Worm (Caenorhabditis elegans): ENCODE measurements around the gene srt-70.

srt-70 gene

DNA sequence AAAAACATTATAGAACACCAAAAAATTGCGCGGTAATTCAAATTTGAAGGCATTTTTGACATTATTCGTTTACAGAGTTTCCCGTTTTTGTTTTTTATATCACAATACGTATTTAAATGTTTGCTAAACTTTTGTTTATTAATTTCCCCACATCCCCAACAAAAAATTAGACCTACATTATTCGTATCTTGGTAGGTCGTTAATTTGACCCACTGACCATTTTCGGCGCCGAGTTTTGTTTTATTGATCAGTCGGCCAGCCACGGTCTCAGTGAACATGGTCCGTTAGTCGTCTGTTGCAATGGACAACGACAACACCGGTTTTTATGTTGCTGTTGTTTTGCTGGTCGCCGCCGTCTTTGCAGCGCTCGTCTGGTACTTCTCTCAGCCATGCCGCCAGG, 19.4 kb downstream of the srt-70 start, which contains the start of gene B0238.15:
B0238.15 (plus strand) TSS at position 301 of the 400 bp plus-strand sequence.
- no peak for TF ChIP-seq pat-9 (tag; optimal IDR thresholded peaks at IDR 0.05)
- no peak for TF ChIP-seq ahr-1 (tag; optimal IDR thresholded peaks at IDR 0.05)
- TF ChIP-seq dmd-4 (tag; optimal IDR thresholded peaks at IDR 0.05; ENCODE audit: borderline replicate concordance), result no peak
- no peak for TF ChIP-seq sox-2 (GFP tag; IDR thresholded peaks at IDR 0.05)
- TF ChIP-seq C38D4.7 (GFP tag; optimal IDR thresholded peaks at IDR 0.05), result no peak

- TF ChIP-seq elt-4 (tag; optimal IDR thresholded peaks at IDR 0.05) (no peak), pha-2 (tag; optimal IDR thresholded peaks at IDR 0.05) (no peak), ceh-48 (tag; optimal IDR thresholded peaks at IDR 0.05) (no peak), eyg-1 (tag; optimal IDR thresholded peaks at IDR 0.05) (no peak), nhr-11 (tag; optimal IDR thresholded peaks at IDR 0.05) (no peak), nfya-1 (tag; optimal IDR thresholded peaks at IDR 0.05) (no peak), ceh-6 (GFP tag; optimal IDR thresholded peaks at IDR 0.05) (no peak), gmeb-2 (tag; optimal IDR thresholded peaks at IDR 0.05) (no peak), ceh-34 (tag; optimal IDR thresholded peaks at IDR 0.05) (no peak)
Observed at ce11 chrV:5239404-5239803, 19.9 kb downstream of the srt-70 start, which contains the start of gene C52A10.3. TSS of gene C52A10.3 (minus strand) at chrV:5239504.

ce11 chrV:5237116-5237515, 22.2 kb downstream of the srt-70 start, which contains the start of gene cest-35.2:
TSS of gene cest-35.2 (minus strand) at chrV:5237216.
- TF ChIP-seq hlh-30 (tag; optimal IDR thresholded peaks at IDR 0.05; ENCODE audit: insufficient read depth), result no peak
- no peak for TF ChIP-seq ceh-22 (tag; optimal IDR thresholded peaks at IDR 0.05)
- no peak for TF ChIP-seq ceh-2 (tag; optimal IDR thresholded peaks at IDR 0.05)
- no peak for TF ChIP-seq pha-2 (tag; optimal IDR thresholded peaks at IDR 0.05)
- TF ChIP-seq fkh-10 (GFP tag; optimal IDR thresholded peaks at IDR 0.05), result no peak
- TF ChIP-seq zip-5 (tag; optimal IDR thresholded peaks at IDR 0.05), result no peak
- TF ChIP-seq nhr-11 (tag; optimal IDR thresholded peaks at IDR 0.05), result no peak
- TF ChIP-seq sox-4 (tag; optimal IDR thresholded peaks at IDR 0.05), result no peak
- TF ChIP-seq unc-55 (GFP tag; optimal IDR thresholded peaks at IDR 0.05), result no peak
- no peak for TF ChIP-seq K09A11.1 (tag; optimal IDR thresholded peaks at IDR 0.05; ENCODE audit: insufficient read depth)
- no peak for TF ChIP-seq ceh-31 (tag; optimal IDR thresholded peaks at IDR 0.05)
- no peak for TF ChIP-seq C08G9.2 (tag; optimal IDR thresholded peaks at IDR 0.05)

ce11 chrV:5233777-5234176, 25.6 kb downstream of the srt-70 start, which contains the start of gene cest-32:
TSS of gene cest-32 (minus strand) at chrV:5233891.
- TF ChIP-seq rnt-1 (tag; optimal IDR thresholded peaks at IDR 0.05) (no peak), mec-3 (tag; optimal IDR thresholded peaks at IDR 0.05; ENCODE audit: borderline replicate concordance) (no peak), che-1 (tag; optimal IDR thresholded peaks at IDR 0.05) (no peak), pat-9 (tag; optimal IDR thresholded peaks at IDR 0.05) (no peak), lin-11 (tag; optimal IDR thresholded peaks at IDR 0.05) (no peak), fkh-6 (tag; optimal IDR thresholded peaks at IDR 0.05) (no peak), syd-9 (tag; optimal IDR thresholded peaks at IDR 0.05) (no peak), ttx-3 (tag; optimal IDR thresholded peaks at IDR 0.05) (no peak), C08G9.2 (tag; optimal IDR thresholded peaks at IDR 0.05) (no peak), gmeb-2 (tag; optimal IDR thresholded peaks at IDR 0.05) (no peak), tbx-7 (tag; optimal IDR thresholded peaks at IDR 0.05) (no peak), hlh-6 (tag; optimal IDR thresholded peaks at IDR 0.05) (no peak), unc-42 (tag; optimal IDR thresholded peaks at IDR 0.05) (no peak)

DNA sequence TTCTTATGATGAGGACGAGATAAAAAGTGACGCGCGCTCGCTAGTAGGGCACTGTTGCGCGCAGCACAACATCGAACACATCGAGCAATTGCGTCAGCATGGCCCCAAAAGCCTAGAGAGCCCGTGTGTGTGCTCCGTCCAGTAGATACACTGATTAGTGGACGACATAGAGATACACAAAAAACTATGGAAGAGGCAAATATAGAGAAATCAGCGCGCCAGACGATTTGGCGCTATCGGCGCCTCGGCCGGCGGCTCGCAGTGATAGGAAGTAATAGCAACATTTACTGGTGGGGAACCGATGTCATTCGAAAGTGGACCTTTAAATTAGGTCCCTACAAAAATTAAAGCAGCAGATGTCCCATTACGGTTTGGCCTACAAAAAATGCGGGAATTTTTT, 30.8 kb downstream of the srt-70 start:
- TF ChIP-seq nhr-232 (tag; optimal IDR thresholded peaks at IDR 0.05) (no peak), pha-2 (tag; optimal IDR thresholded peaks at IDR 0.05) (no peak), pqm-1 (tag; optimal IDR thresholded peaks at IDR 0.05) (no peak), hlh-6 (tag; optimal IDR thresholded peaks at IDR 0.05) (no peak), ceh-9 (tag; optimal IDR thresholded peaks at IDR 0.05) (no peak), sdc-2 (tag; optimal IDR thresholded peaks at IDR 0.05) (no peak), ceh-24 (tag; optimal IDR thresholded peaks at IDR 0.05) (no peak), che-1 (tag; optimal IDR thresholded peaks at IDR 0.05) (no peak), nhr-11 (tag; optimal IDR thresholded peaks at IDR 0.05) (no peak)

Data from whole organism, late embryonic.